Worm (Caenorhabditis elegans) whole organism, young adult: ENCODE results near the gene ZK899.2.

Experiments used
- T07F8.4 ChIP-seq: sonication (generic microtip); optimal IDR thresholded peaks from 2 replicates; lab custom pipeline; 2016; ENCODE audit warnings: mild to moderate bottlenecking, missing genetic modification characterization, moderate library complexity, missing compliant biosample characterization
- ceh-79 ChIP-seq: sonication (generic microtip); optimal IDR thresholded peaks from 2 replicates; lab custom pipeline; 2017; ENCODE audit warnings: mild to moderate bottlenecking, missing genetic modification characterization, missing compliant biosample characterization
- dpff-1 ChIP-seq: sonication (generic microtip); optimal IDR thresholded peaks from 2 replicates; lab custom pipeline; 2017; ENCODE audit warnings: mild to moderate bottlenecking, missing genetic modification characterization, missing compliant biosample characterization
- dpl-1 ChIP-seq: fragments of 150-350 bp; optimal IDR thresholded peaks from 2 replicates; lab custom pipeline; 2014; ENCODE audit warnings: missing biosample characterization, missing genetic modification reagents, missing genetic modification characterization
- hlh-12 ChIP-seq: sonication (generic microtip); optimal IDR thresholded peaks from 2 replicates; lab custom pipeline; 2016; ENCODE audit warnings: missing genetic modification characterization, missing compliant biosample characterization
- let-526 ChIP-seq: fragments of 200-800 bp; sonication (Bioruptor generic); IDR thresholded peaks from 2 replicates; pipeline ENCODE4 v1.3.6; 2022; ENCODE audit warnings: missing genetic modification reagents, missing genetic modification characterization, missing compliant biosample characterization
- lin-35 ChIP-seq, 3 experiments: fragments of 150-350 bp in 2 of 3; sonication (generic microtip) in 1 of 3; optimal IDR thresholded peaks; 2 replicates each; lab custom pipeline; 2014 to 2018; ENCODE audit warnings: missing biosample characterization in 3 of 3, missing genetic modification characterization in 3 of 3, missing genetic modification reagents in 3 of 3
- nfya-2 ChIP-seq: fragments of 200-800 bp; sonication (Bioruptor generic); IDR thresholded peaks from 2 replicates; pipeline ENCODE4 v1.3.6; 2022; ENCODE audit warnings: missing genetic modification reagents, missing genetic modification characterization, missing compliant biosample characterization
- snpc-1.1 ChIP-seq: sonication (generic microtip); optimal IDR thresholded peaks from 2 replicates; lab custom pipeline; 2017; ENCODE audit warnings: missing genetic modification characterization, mild to moderate bottlenecking, missing compliant biosample characterization, antibody characterized with exemption, moderate library complexity, missing genotype, missing genetic modification reagents; ENCODE audit not compliant: insufficient read depth
- snpc-4 ChIP-seq, 5 experiments: fragments of 150-350 bp in 1 of 5; sonication (generic microtip) in 4 of 5; optimal IDR thresholded peaks; 2 replicates each; lab custom pipeline; 2014 to 2018; ENCODE audit warnings: missing genetic modification characterization in 5 of 5, missing biosample characterization in 3 of 5, antibody characterized with exemption in 2 of 5, mild to moderate bottlenecking in 2 of 5, missing compliant biosample characterization in 2 of 5, missing genotype in 2 of 5, moderate library complexity in 2 of 5, missing genetic modification reagents in 1 of 5
- zfh-2 ChIP-seq: fragments of 200-800 bp; sonication (Bioruptor generic); conservative IDR thresholded peaks from 2 replicates; pipeline ENCODE4 v1.3.6; 2022; ENCODE audit warnings: missing genetic modification reagents, missing genetic modification characterization, missing compliant biosample characterization

ce11 chrX:9443871-9444270 is 7.9 kb downstream of the ZK899.2 start:
- TF ChIP-seq snpc-4 (GFP tag; optimal IDR thresholded peaks at IDR 0.05; lab: Kevin White, UChicago) (no peak), snpc-4 (tag; optimal IDR thresholded peaks at IDR 0.05; lab: Kevin White, UChicago) (no peak), T07F8.4 (no peak), dpff-1 (tag; lab: Kevin White, UChicago) (no peak), ceh-79 (tag; lab: Kevin White, UChicago) (no peak), hlh-12 (no peak), nfya-2 (no peak), lin-35 (GFP tag; optimal IDR thresholded peaks at IDR 0.05; lab: Kevin White, UChicago) (no peak), dpl-1 (GFP tag; lab: Kevin White, UChicago) (no peak), zfh-2 (GFP tag; lab: Robert Waterston, UW) (no peak), let-526 (GFP tag; lab: Robert Waterston, UW) (no peak), snpc-1.1 (tag; lab: Kevin White, UChicago) (no peak)
